Fruit fly (Drosophila melanogaster) whole organism, prepupa: ENCODE results near the gene Aatf.

Source experiments
- Blimp-1 ChIP-seq: fragments of 200-800 bp; sonication (Bioruptor generic); optimal IDR thresholded peaks from 3 replicates; lab custom pipeline; 2017; ENCODE audit warnings: missing biosample characterization, missing genetic modification characterization, mild to moderate bottlenecking, moderate library complexity, missing genetic modification reagents
- CG10631 ChIP-seq: fragments of 200-800 bp; sonication (Bioruptor generic); optimal IDR thresholded peaks from 2 replicates; lab custom pipeline; 2016; ENCODE audit warnings: missing biosample characterization, missing genetic modification characterization
- CG16779 ChIP-seq: fragments of 200-800 bp; sonication (Bioruptor generic); optimal IDR thresholded peaks from 3 replicates; lab custom pipeline; 2017; ENCODE audit warnings: missing biosample characterization, mild to moderate bottlenecking, missing genetic modification characterization
- CG6854 ChIP-seq: fragments of 200-800 bp; sonication (Bioruptor generic); optimal IDR thresholded peaks from 2 replicates; lab custom pipeline; 2017; ENCODE audit warnings: missing biosample characterization, mild to moderate bottlenecking, missing genetic modification characterization
- Eip75B ChIP-seq: fragments of 200-800 bp; sonication (Bioruptor generic); optimal IDR thresholded peaks from 3 replicates; lab custom pipeline; 2016; ENCODE audit warnings: missing biosample characterization, missing genetic modification characterization
- Ets21C ChIP-seq: fragments of 200-800 bp; sonication (Bioruptor generic); optimal IDR thresholded peaks from 3 replicates; lab custom pipeline; 2016; ENCODE audit warnings: missing biosample characterization, missing genetic modification characterization
- Gug ChIP-seq: fragments of 200-800 bp; sonication (Bioruptor generic); IDR thresholded peaks from 2 replicates; pipeline ENCODE4 v1.3.6; 2022; ENCODE audit warnings: missing biosample characterization, missing genetic modification characterization
- Hr39 ChIP-seq: fragments of 200-800 bp; sonication (Bioruptor generic); optimal IDR thresholded peaks from 2 replicates; lab custom pipeline; 2016; ENCODE audit warnings: missing biosample characterization, missing genetic modification characterization
- Lpt ChIP-seq: fragments of 200-800 bp; sonication (Bioruptor generic); optimal IDR thresholded peaks from 3 replicates; lab custom pipeline; 2016; ENCODE audit warnings: missing biosample characterization, missing genetic modification characterization
- OdsH ChIP-seq: fragments of 200-800 bp; sonication (Bioruptor generic); optimal IDR thresholded peaks from 3 replicates; lab custom pipeline; 2016; ENCODE audit warnings: missing biosample characterization, missing genetic modification characterization
- Sox102F ChIP-seq: fragments of 200-800 bp; sonication (Bioruptor generic); optimal IDR thresholded peaks from 2 replicates; lab custom pipeline; 2016; ENCODE audit warnings: missing biosample characterization, mild to moderate bottlenecking, missing genetic modification characterization
- dsx ChIP-seq: fragments of 200-800 bp; optimal IDR thresholded peaks from 3 replicates; lab custom pipeline; 2019; ENCODE audit warnings: missing biosample characterization, mild to moderate bottlenecking, missing genetic modification characterization, moderate library complexity; ENCODE audit not compliant: poor library complexity, severe bottlenecking
- esn ChIP-seq: fragments of 200-800 bp; sonication (Bioruptor generic); optimal IDR thresholded peaks from 2 replicates; lab custom pipeline; 2016; ENCODE audit warnings: missing biosample characterization, mild to moderate bottlenecking, missing genetic modification characterization, moderate library complexity

dm6 chr2L:6716182-6716770 lies 1.1 kb upstream of the Aatf start, which contains the start of gene AkhR:
- TF ChIP-seq esn (GFP tag; lab: Kevin White, UChicago): no peak
- TF ChIP-seq CG10631 (GFP tag; lab: Kevin White, UChicago): no peak
- no peak for TF ChIP-seq CG6854 (GFP tag; lab: Kevin White, UChicago)
- no peak for TF ChIP-seq Ets21C
- no peak for TF ChIP-seq Blimp-1 (GFP tag; lab: Kevin White, UChicago)
- TF ChIP-seq dsx: no peak
- no peak for TF ChIP-seq Eip75B
- no peak for TF ChIP-seq Sox102F (GFP tag; lab: Kevin White, UChicago)
- TF ChIP-seq Lpt (GFP tag; lab: Kevin White, UChicago): no peak
- TF ChIP-seq Gug: no peak
- TF ChIP-seq CG16779 (tag; lab: Kevin White, UChicago): no peak
- no peak for TF ChIP-seq OdsH (GFP tag; lab: Kevin White, UChicago)
- TF ChIP-seq Hr39: no peak
